Worm (Caenorhabditis elegans) whole organism, early embryonic: ENCODE data around the gene col-84.

Experiments
- B0310.2 ChIP-seq: sonication (generic microtip); optimal IDR thresholded peaks from 2 replicates; lab custom pipeline; 2016; ENCODE audit warnings: mild to moderate bottlenecking, missing genetic modification characterization, missing compliant biosample characterization
- F13C5.2 ChIP-seq: sonication (generic microtip); optimal IDR thresholded peaks from 2 replicates; lab custom pipeline; 2017; ENCODE audit warnings: mild to moderate bottlenecking, missing genetic modification characterization, inconsistent platforms, missing compliant biosample characterization
- aly-1 ChIP-seq: sonication (generic microtip); optimal IDR thresholded peaks from 2 replicates; lab custom pipeline; 2016; ENCODE audit warnings: missing genetic modification characterization, missing compliant biosample characterization
- ama-1 ChIP-seq: fragments of 150-350 bp; optimal IDR thresholded peaks from 2 replicates; lab custom pipeline; 2014
- ceh-13 ChIP-seq: fragments of 200-800 bp; sonication (Bioruptor generic); optimal IDR thresholded peaks from 2 replicates; lab custom pipeline; 2018; ENCODE audit warnings: mild to moderate bottlenecking, missing genetic modification characterization, missing compliant biosample characterization
- ceh-36 ChIP-seq: sonication (generic microtip); optimal IDR thresholded peaks from 2 replicates; lab custom pipeline; 2016; ENCODE audit warnings: missing genetic modification characterization, inconsistent platforms, missing compliant biosample characterization
- ets-7 ChIP-seq: sonication (generic microtip); optimal IDR thresholded peaks from 2 replicates; lab custom pipeline; 2016; ENCODE audit warnings: missing genotype, missing genetic modification characterization, missing compliant biosample characterization
- flt-1 ChIP-seq: fragments of 200-800 bp; sonication (Bioruptor generic); IDR thresholded peaks from 2 replicates; pipeline ENCODE4 v1.3.6; 2022; ENCODE audit warnings: missing genetic modification characterization, missing compliant biosample characterization
- hmbx-1 ChIP-seq: sonication (generic microtip); optimal IDR thresholded peaks from 2 replicates; lab custom pipeline; 2016; ENCODE audit warnings: mild to moderate bottlenecking, missing genetic modification characterization, missing compliant biosample characterization
- hmg-4 ChIP-seq: fragments of 200-800 bp; sonication (Bioruptor generic); optimal IDR thresholded peaks from 2 replicates; lab custom pipeline; 2018; ENCODE audit warnings: mild to moderate bottlenecking, missing genetic modification characterization, missing compliant biosample characterization
- hnd-1 ChIP-seq: sonication (generic microtip); optimal IDR thresholded peaks from 2 replicates; lab custom pipeline; 2016; ENCODE audit warnings: missing genetic modification characterization, missing compliant biosample characterization
- pes-1 ChIP-seq: fragments of 200-800 bp; sonication (Bioruptor generic); IDR thresholded peaks from 2 replicates; pipeline ENCODE4 v1.3.6; 2022; ENCODE audit warnings: missing genetic modification reagents, missing genetic modification characterization, missing compliant biosample characterization
- scrt-1 ChIP-seq: fragments of 200-800 bp; sonication (Bioruptor generic); IDR thresholded peaks from 2 replicates; pipeline ENCODE4 v1.3.6; 2022; ENCODE audit warnings: missing genetic modification characterization, missing compliant biosample characterization
- sea-1 ChIP-seq: fragments of 200-800 bp; sonication (Bioruptor generic); conservative IDR thresholded peaks from 2 replicates; pipeline ENCODE4 v1.3.6; 2022; ENCODE audit warnings: missing genetic modification characterization, missing compliant biosample characterization
- tbx-11 ChIP-seq: fragments of 200-800 bp; sonication (Bioruptor generic); IDR thresholded peaks from 2 replicates; pipeline ENCODE4 v1.3.6; 2022; ENCODE audit warnings: missing genetic modification characterization, missing compliant biosample characterization
- tbx-37 ChIP-seq: fragments of 200-800 bp; sonication (Bioruptor generic); conservative IDR thresholded peaks from 2 replicates; pipeline ENCODE4 v1.3.6; 2022; ENCODE audit warnings: missing genetic modification reagents, missing genetic modification characterization, missing compliant biosample characterization
- tra-4 ChIP-seq: sonication (generic microtip); optimal IDR thresholded peaks from 2 replicates; lab custom pipeline; 2017; ENCODE audit warnings: missing genetic modification characterization, missing compliant biosample characterization

Gene col-84

DNA sequence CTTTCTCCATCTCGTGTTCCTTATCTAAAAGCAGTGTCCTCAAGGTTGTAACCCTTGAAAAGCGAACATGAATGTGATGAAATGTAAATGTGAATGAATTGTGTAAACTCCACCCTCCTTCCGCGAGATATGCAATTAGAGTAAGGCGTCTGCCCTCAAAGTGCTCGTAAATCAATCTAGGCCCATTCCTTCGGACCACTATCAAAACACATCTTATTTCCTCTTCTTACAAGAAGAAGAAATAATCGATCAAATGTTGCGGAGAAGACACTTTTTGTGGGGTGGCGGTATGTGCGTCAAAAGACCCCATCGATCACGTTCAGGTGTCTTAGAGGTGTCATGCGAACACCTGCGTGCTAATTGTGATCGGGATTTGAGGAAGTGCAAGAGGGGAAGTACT, 33.9 kb downstream of the col-84 start:
- TF ChIP-seq sea-1 (no peak), tbx-11 (GFP tag; lab: Robert Waterston, UW) (no peak), ceh-36 (tag; lab: Kevin White, UChicago) (no peak), tbx-37 (GFP tag; lab: Robert Waterston, UW) (no peak), scrt-1 (GFP tag; lab: Robert Waterston, UW) (no peak), ets-7 (tag; lab: Kevin White, UChicago) (no peak), tra-4 (tag; lab: Kevin White, UChicago) (no peak), hnd-1 (tag; lab: Kevin White, UChicago) (no peak), aly-1 (tag; lab: Kevin White, UChicago) (no peak), hmg-4 (GFP tag; lab: Kevin White, UChicago) (no peak), ceh-13 (no peak), hmbx-1 (tag; lab: Kevin White, UChicago) (no peak), F13C5.2 (tag; lab: Kevin White, UChicago) (no peak), flt-1 (GFP tag; lab: Robert Waterston, UW) (no peak), ama-1 (lab: Kevin White, UChicago) (no peak)

DNA sequence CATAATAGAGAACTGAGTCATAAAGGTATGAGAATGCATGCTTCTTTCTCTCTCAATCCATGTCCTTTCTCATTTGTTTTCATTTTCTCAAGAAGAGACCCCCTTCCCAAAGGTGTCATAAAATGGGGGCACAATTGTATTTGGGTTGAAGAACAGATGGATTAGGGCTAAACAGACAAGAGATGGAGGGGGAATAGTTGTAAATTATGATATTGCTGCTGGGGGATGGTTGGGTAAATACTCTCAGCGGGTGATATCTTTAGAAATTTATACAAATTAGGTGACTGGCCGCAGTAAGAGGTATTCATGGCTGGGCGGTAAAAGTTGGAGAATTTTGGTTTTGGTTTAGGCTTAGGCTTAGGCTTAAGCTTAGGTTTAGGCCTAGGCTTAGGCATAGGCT, 36.7 kb downstream of the col-84 start:
- no peak for TF ChIP-seq ceh-36 (tag; lab: Kevin White, UChicago)
- TF ChIP-seq B0310.2 (tag; lab: Kevin White, UChicago), result no peak
- no peak for TF ChIP-seq tbx-11 (GFP tag; lab: Robert Waterston, UW)
- TF ChIP-seq flt-1 (GFP tag; lab: Robert Waterston, UW), result no peak
- no peak for TF ChIP-seq F13C5.2 (tag; lab: Kevin White, UChicago)
- TF ChIP-seq hnd-1 (tag; lab: Kevin White, UChicago), result no peak

DNA sequence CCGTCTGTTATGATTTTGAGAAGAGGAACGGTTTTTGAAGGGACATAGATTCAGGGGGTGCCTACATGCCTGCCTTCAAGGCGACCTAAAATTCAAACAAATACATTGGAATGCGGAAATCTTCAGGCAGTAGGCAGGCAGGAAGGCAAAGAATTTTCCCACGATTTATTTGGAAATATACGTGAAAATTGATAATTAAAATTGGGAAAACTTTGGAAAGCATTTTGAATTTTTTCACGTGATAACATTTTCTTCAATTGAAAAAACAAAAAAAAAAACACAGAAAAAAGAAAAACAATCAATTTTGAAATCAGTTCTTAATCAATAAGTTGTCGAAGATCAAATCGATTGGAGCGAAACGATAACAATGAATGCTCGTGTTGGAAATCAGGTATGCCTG, 37.9 kb downstream of the col-84 start, which contains the start of gene ZK930.4:
Gene ZK930.4, plus strand, starts transcription at position 301 of the 400 bp plus-strand sequence.
- TF ChIP-seq hmg-4 (GFP tag; lab: Kevin White, UChicago) (no peak), ets-7 (tag; lab: Kevin White, UChicago) (no peak), F13C5.2 (tag; lab: Kevin White, UChicago) (no peak), tbx-11 (GFP tag; lab: Robert Waterston, UW) (no peak), aly-1 (tag; lab: Kevin White, UChicago) (no peak), tbx-37 (GFP tag; lab: Robert Waterston, UW) (no peak), ceh-36 (tag; lab: Kevin White, UChicago) (no peak), B0310.2 (tag; lab: Kevin White, UChicago) (no peak), hmbx-1 (tag; lab: Kevin White, UChicago) (no peak), sea-1 (no peak), ama-1 (lab: Kevin White, UChicago) (no peak), flt-1 (GFP tag; lab: Robert Waterston, UW) (no peak)

DNA sequence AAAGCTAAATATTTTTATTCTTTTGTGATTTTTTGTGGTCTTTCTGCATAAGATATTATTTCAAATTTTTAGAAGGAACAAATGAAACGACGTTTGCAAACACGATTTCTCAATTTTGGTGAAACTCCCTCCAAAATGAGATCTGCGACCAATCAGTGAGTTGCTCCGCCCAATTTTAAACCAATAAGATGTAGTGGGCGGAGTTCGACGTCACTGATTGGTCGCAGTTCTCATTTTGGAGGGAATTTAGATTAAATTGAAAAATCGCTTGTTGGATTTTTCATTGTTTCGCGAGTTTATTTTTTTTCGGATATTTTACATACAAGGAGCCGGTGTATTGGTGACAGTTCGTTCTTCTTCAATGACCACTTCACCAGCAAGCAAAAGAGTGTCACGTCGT, 42.2 kb downstream of the col-84 start:
- no peak for TF ChIP-seq tbx-11 (GFP tag; lab: Robert Waterston, UW)
- TF ChIP-seq ceh-36 (tag; lab: Kevin White, UChicago), result no peak
- TF ChIP-seq ets-7 (tag; lab: Kevin White, UChicago), result no peak
- TF ChIP-seq sea-1, result no peak
- TF ChIP-seq tbx-37 (GFP tag; lab: Robert Waterston, UW), result no peak
- TF ChIP-seq flt-1 (GFP tag; lab: Robert Waterston, UW), result no peak
- TF ChIP-seq tra-4 (tag; lab: Kevin White, UChicago), result no peak
- TF ChIP-seq ceh-13, result no peak
- no peak for TF ChIP-seq aly-1 (tag; lab: Kevin White, UChicago)
- no peak for TF ChIP-seq hmg-4 (GFP tag; lab: Kevin White, UChicago)
- TF ChIP-seq F13C5.2 (tag; lab: Kevin White, UChicago), result no peak

DNA sequence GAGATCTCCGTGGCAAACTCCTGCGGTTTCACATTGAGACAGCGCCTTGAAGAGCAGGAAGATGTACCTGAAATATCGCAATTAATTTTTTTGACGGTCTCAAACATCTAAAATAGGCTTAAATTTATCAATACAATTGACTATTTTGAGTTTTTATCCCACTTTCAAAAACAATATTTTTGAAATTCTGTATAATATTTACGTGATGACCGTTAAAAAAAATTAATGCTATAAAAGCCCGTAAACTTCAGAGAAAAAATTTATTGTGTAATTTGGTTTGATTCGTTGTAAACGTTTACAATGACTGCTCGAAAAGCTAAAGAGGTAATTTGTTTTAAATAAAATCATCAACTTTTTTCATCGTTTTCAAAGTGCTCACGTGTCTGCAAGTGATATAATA, 46.0 kb downstream of the col-84 start, which contains the start of gene ZK930.7:
Gene ZK930.7, plus strand, starts transcription at position 301 of the 400 bp plus-strand sequence.
- TF ChIP-seq pes-1 (GFP tag; lab: Robert Waterston, UW) (no peak), hmbx-1 (tag; lab: Kevin White, UChicago) (no peak)

DNA sequence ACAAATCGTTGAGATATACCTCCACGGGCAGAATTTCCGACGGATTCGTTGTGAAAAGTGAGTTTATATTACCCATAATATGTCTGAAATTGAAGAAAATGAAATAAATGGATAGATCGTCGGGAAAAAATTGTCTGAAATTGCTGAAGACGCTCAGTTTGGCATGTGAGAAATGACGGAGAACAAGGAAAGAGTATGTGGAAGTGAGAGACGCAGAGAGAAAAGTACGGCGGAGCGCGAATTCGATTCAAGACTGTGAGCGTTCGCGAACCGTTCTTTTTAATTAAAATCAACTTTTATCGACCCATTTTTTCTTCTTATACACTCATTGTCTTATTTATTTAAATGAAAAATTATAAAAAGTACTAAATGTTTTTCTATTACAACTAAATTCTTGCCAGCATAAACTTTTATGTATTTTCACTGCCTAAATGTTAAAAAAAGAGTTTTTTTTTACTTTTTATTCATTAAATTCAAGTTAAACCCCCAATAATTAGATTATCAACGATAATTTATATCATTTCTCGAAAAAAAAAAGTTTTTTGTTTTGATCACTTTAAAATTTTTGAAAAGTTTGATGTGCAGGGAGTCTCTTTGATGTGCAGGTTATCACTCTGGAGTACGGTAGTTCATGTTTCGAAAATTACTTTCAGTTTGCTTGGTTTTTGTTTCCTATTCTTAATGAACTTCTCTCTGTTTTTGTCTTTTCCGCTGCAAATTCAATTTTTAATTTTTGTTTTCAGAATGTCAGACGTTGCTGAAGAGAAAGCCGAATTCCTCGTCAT, 47.6 kb downstream of the col-84 start, which contains the start of the genes vps-15 and hmg-12:
Gene vps-15, minus strand, starts transcription at position 83 of the 785 bp plus-strand sequence.
Gene hmg-12, plus strand, starts transcription at position 744 of the 785 bp plus-strand sequence.
- TF ChIP-seq hmbx-1 (tag; lab: Kevin White, UChicago) (no peak), sea-1 (no peak), scrt-1 (GFP tag; lab: Robert Waterston, UW) (no peak), hnd-1 (tag; lab: Kevin White, UChicago) (no peak), ama-1 (lab: Kevin White, UChicago) (no peak), tbx-11 (GFP tag; lab: Robert Waterston, UW) (no peak), tra-4 (tag; lab: Kevin White, UChicago) (no peak), ceh-36 (tag; lab: Kevin White, UChicago) (no peak), tbx-37 (GFP tag; lab: Robert Waterston, UW) (no peak), ceh-13 (no peak), hmg-4 (GFP tag; lab: Kevin White, UChicago) (no peak), F13C5.2 (tag; lab: Kevin White, UChicago) (no peak)

DNA sequence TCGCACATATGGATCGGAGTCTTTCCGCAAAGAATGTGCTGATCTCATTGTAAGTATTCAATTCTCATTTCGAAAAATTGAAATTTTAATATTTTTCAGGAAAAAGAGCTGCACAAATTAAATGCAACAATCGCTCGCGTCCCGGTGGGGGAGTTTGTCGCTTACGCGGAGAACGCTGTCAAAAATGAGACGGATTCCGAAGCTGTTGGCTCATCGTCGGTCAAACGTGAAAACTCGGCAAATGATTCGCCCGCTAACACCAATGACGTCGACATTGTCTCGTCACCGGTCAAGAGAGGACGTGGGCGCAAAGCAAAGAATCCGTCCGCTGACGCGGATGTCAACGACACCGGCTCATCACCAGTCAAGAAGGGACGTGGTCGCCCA, 48.2 kb downstream of the col-84 start:
- TF ChIP-seq ets-7 (tag; lab: Kevin White, UChicago), result no peak
- no peak for TF ChIP-seq ceh-13
- TF ChIP-seq hnd-1 (tag; lab: Kevin White, UChicago), result no peak
- TF ChIP-seq pes-1 (GFP tag; lab: Robert Waterston, UW), result no peak
- TF ChIP-seq B0310.2 (tag; lab: Kevin White, UChicago), result no peak
- no peak for TF ChIP-seq tbx-11 (GFP tag; lab: Robert Waterston, UW)
- no peak for TF ChIP-seq tbx-37 (GFP tag; lab: Robert Waterston, UW)
